Worm (Caenorhabditis elegans) whole organism, late embryonic: ENCODE measurements around the gene Y39H10B.3.

ENCODE experiments used
- ahr-1 ChIP-seq: sonication (generic microtip); optimal IDR thresholded peaks from 2 replicates; lab custom pipeline; 2016; ENCODE audit warnings: missing genetic modification characterization, missing compliant biosample characterization
- ama-1 ChIP-seq: fragments of 150-350 bp; optimal IDR thresholded peaks from 2 replicates; lab custom pipeline; 2014
- dmd-4 ChIP-seq: sonication (generic microtip); optimal IDR thresholded peaks from 2 replicates; lab custom pipeline; 2016; ENCODE audit warnings: borderline replicate concordance, missing genetic modification characterization, missing compliant biosample characterization
- elt-2 ChIP-seq: sonication (generic microtip); optimal IDR thresholded peaks from 2 replicates; lab custom pipeline; 2016; ENCODE audit warnings: missing genetic modification reagents, missing genetic modification characterization, missing compliant biosample characterization
- elt-4 ChIP-seq: sonication (generic microtip); optimal IDR thresholded peaks from 2 replicates; lab custom pipeline; 2016; ENCODE audit warnings: missing genetic modification characterization, missing compliant biosample characterization
- hlh-6 ChIP-seq: sonication (generic microtip); optimal IDR thresholded peaks from 2 replicates; lab custom pipeline; 2016; ENCODE audit warnings: missing genotype, missing genetic modification characterization, missing compliant biosample characterization
- nhr-11 ChIP-seq: fragments of 150-350 bp; optimal IDR thresholded peaks from 2 replicates; lab custom pipeline; 2014; ENCODE audit warnings: missing biosample characterization, missing genetic modification characterization
- npax-4 ChIP-seq: sonication (generic microtip); optimal IDR thresholded peaks from 2 replicates; lab custom pipeline; 2016; ENCODE audit warnings: missing genetic modification characterization, missing compliant biosample characterization
- pag-3 ChIP-seq: sonication (generic microtip); optimal IDR thresholded peaks from 2 replicates; lab custom pipeline; 2016; ENCODE audit warnings: missing compliant biosample characterization, missing genetic modification characterization, borderline replicate concordance
- pha-4 ChIP-seq: fragments of 150-350 bp; optimal IDR thresholded peaks from 2 replicates; lab custom pipeline; 2018; ENCODE audit warnings: missing biosample characterization, missing genetic modification reagents, missing genetic modification characterization
- sox-2 ChIP-seq: fragments of 200-800 bp; sonication (Bioruptor generic); IDR thresholded peaks from 2 replicates; pipeline ENCODE4 v1.3.6; 2022; ENCODE audit warnings: missing genetic modification reagents, missing genetic modification characterization, missing compliant biosample characterization
- sox-4 ChIP-seq: sonication (generic microtip); optimal IDR thresholded peaks from 2 replicates; lab custom pipeline; 2017; ENCODE audit warnings: mild to moderate bottlenecking, missing genetic modification characterization, inconsistent platforms, missing compliant biosample characterization

- TF ChIP-seq hlh-6 (tag; lab: Kevin White, UChicago) (no peak), nhr-11 (tag; lab: Kevin White, UChicago) (no peak), npax-4 (tag; lab: Kevin White, UChicago) (no peak), pag-3 (no peak), ahr-1 (no peak), dmd-4 (tag; lab: Kevin White, UChicago) (no peak), ama-1 (lab: Kevin White, UChicago) (no peak), elt-2 (tag; lab: Kevin White, UChicago) (no peak), sox-2 (GFP tag; lab: Robert Waterston, UW) (no peak), sox-4 (tag; lab: Kevin White, UChicago) (no peak), elt-4 (tag; lab: Kevin White, UChicago) (no peak), pha-4 (tag; lab: Kevin White, UChicago) (no peak)
Measured at ce11 chrV:3717751-3718150, 47.2 kb downstream of the Y39H10B.3 start.
